Fruit fly (Drosophila melanogaster) S2 (cell line): Measurements from ENCODE around the gene CG14785.

Experiments used
- CG8478 ChIP-seq: fragments of >200 bp; optimal IDR thresholded peaks from 2 replicates; lab custom pipeline; 2018
- CTCF ChIP-seq, 2 experiments: fragments of >200 bp; optimal IDR thresholded peaks; 2 replicates each; lab custom pipeline; 2018

dm6 chrX:1408964-1409363 lies 47.9 kb downstream of the CG14785 start, which contains the start of gene futsch:
- TF ChIP-seq CG8478 (lab: Kevin White, UChicago) (no peak), CTCF (optimal IDR thresholded peaks at IDR 0.05; lab: Kevin White, UChicago) (no peak)
